Fruit fly (Drosophila melanogaster): ENCODE results near the gene ed.
A peak's percentile ranks its signal among the peaks of the same experiment; 100 is the strongest.

The ed gene

DNA sequence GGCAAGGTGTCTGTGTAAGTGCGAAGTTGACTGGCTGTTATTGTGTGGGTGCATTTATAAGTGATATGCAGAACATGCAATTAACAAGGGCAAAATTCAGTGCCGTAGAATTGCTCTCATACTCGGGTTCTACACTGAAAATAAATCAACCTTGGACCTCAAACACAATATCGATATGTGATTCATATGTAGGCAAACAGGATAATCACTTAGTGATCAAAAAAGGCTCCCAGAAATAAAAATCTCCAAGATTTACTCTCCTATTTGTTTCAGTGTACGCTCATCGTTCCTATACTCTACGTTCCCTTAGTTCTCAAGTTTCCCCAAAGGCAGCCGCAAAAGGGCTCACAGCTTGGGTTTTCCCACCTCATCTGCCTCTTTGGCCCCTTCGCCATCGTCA is 40.4 kb downstream of the ed start (continued):
- TF ChIP-seq row (GFP tag; IDR thresholded peaks at IDR 0.05), result 0 out of 3 replicates have a peak, but pooled peaks have one; percentile 9
- no peak for TF ChIP-seq CG15011 (GFP tag; optimal IDR thresholded peaks at IDR 0.05)
- TF ChIP-seq sens (GFP tag), result peak; percentile 74
- TF ChIP-seq NC2α (GFP tag; optimal IDR thresholded peaks at IDR 0.05), result no peak
- no peak for TF ChIP-seq Mrtf (GFP tag; IDR thresholded peaks at IDR 0.05)
- TF ChIP-seq Bdp1 (GFP tag; optimal IDR thresholded peaks at IDR 0.05), result no peak
- no peak for TF ChIP-seq CG17361 (GFP tag; IDR thresholded peaks at IDR 0.05)
- TF ChIP-seq CG6272 (GFP tag; IDR thresholded peaks at IDR 0.05), result no peak
- no peak for TF ChIP-seq NFAT (GFP tag; IDR thresholded peaks at IDR 0.05)
- TF ChIP-seq CG18599 (GFP tag; optimal IDR thresholded peaks at IDR 0.05), result peak; percentile 7
- TF ChIP-seq Atf-2 (GFP tag; optimal IDR thresholded peaks at IDR 0.05), result no peak
- no peak for TF ChIP-seq bigmax (GFP tag; optimal IDR thresholded peaks at IDR 0.05)
- TF ChIP-seq CG43689 (GFP tag; IDR thresholded peaks at IDR 0.05), result no peak
- TF ChIP-seq Elba2 (GFP tag; optimal IDR thresholded peaks at IDR 0.05), result no peak
- TF ChIP-seq Nf-YC (tag; optimal IDR thresholded peaks at IDR 0.05), result no peak
- no peak for TF ChIP-seq tap (tag; optimal IDR thresholded peaks at IDR 0.05)
- TF ChIP-seq CG10366 (GFP tag; IDR thresholded peaks at IDR 0.05), result peak; percentile 25; the same call in 1 of the 2 replicates
- no peak for TF ChIP-seq Nf-YB (GFP tag; optimal IDR thresholded peaks at IDR 0.05)
- TF ChIP-seq tgo (GFP tag; IDR thresholded peaks at IDR 0.05), result no peak
- TF ChIP-seq bowl (GFP tag; IDR thresholded peaks at IDR 0.05), result no peak
- no peak for TF ChIP-seq CG16813 (GFP tag; IDR thresholded peaks at IDR 0.05; ENCODE audit: partially characterized antibody)
- TF ChIP-seq toy (GFP tag; IDR thresholded peaks at IDR 0.05), result no peak
- TF ChIP-seq CG10267 (tag; optimal IDR thresholded peaks at IDR 0.05), result no peak
- TF ChIP-seq nom (GFP tag; optimal IDR thresholded peaks at IDR 0.05), result no peak
- no peak for TF ChIP-seq tup (GFP tag; optimal IDR thresholded peaks at IDR 0.05)
- TF ChIP-seq gro (GFP tag; optimal IDR thresholded peaks at IDR 0.05), result no peak
- TF ChIP-seq Blimp-1 (GFP tag; optimal IDR thresholded peaks at IDR 0.05), result peak; percentile 10
- no peak for TF ChIP-seq mirr (GFP tag; optimal IDR thresholded peaks at IDR 0.05)
- no peak for TF ChIP-seq da (GFP tag; optimal IDR thresholded peaks at IDR 0.05)
- no peak for TF ChIP-seq CG4404 (GFP tag; IDR thresholded peaks at IDR 0.05)
- peak; percentile 48; the same call in 1 of the 2 replicates for TF ChIP-seq Xrp1 (GFP tag; IDR thresholded peaks at IDR 0.05)
- no peak for TF ChIP-seq CG34422 (GFP tag; IDR thresholded peaks at IDR 0.05)
- 0 out of 3 replicates have a peak, but pooled peaks have one; percentile 13 for TF ChIP-seq dysf (GFP tag; IDR thresholded peaks at IDR 0.05)
- no peak for TF ChIP-seq CG30020 (tag; optimal IDR thresholded peaks at IDR 0.05)
- TF ChIP-seq Drgx (GFP tag; IDR thresholded peaks at IDR 0.05), result peak; percentile 51
- peak; percentile 48; the same call in 1 of the 2 replicates for TF ChIP-seq CG32532 (GFP tag; IDR thresholded peaks at IDR 0.05)
- 0 out of 3 replicates have a peak, but pooled peaks have one; percentile 16 for TF ChIP-seq CG3726 (GFP tag; IDR thresholded peaks at IDR 0.05)
- TF ChIP-seq CG16779 (GFP tag; IDR thresholded peaks at IDR 0.05), result no peak
- TF ChIP-seq kay (GFP tag; optimal IDR thresholded peaks at IDR 0.05), result no peak
- no peak for TF ChIP-seq Sry-β (GFP tag; optimal IDR thresholded peaks at IDR 0.05)
- TF ChIP-seq chm (GFP tag; IDR thresholded peaks at IDR 0.05), result 0 out of 2 replicates have a peak, but pooled peaks have one; percentile 26
- TF ChIP-seq CG10321 (GFP tag; IDR thresholded peaks at IDR 0.05), result no peak
- TF ChIP-seq CoRest (tag; optimal IDR thresholded peaks at IDR 0.05), result no peak
- TF ChIP-seq bbx (GFP tag; IDR thresholded peaks at IDR 0.05; ENCODE audit: partially characterized antibody), result no peak
- no peak for TF ChIP-seq CG17359 (tag; optimal IDR thresholded peaks at IDR 0.05)
- no peak for TF ChIP-seq CG11696 (GFP tag; IDR thresholded peaks at IDR 0.05)
- no peak for TF ChIP-seq dpn (GFP tag; optimal IDR thresholded peaks at IDR 0.05)
- TF ChIP-seq CG15479 (GFP tag; optimal IDR thresholded peaks at IDR 0.05), result no peak
- 0 out of 4 replicates have a peak, but pooled peaks have one; percentile 8 for TF ChIP-seq Gug (GFP tag; IDR thresholded peaks at IDR 0.05)
- peak; percentile 27 for TF ChIP-seq Chrac-16 (GFP tag; optimal IDR thresholded peaks at IDR 0.05)
- TF ChIP-seq eve (GFP tag; optimal IDR thresholded peaks at IDR 0.05), result peak in 1 of 2 experiments; percentile 7
- no peak for TF ChIP-seq CG8089 (GFP tag; optimal IDR thresholded peaks at IDR 0.05)
